Worm (Caenorhabditis elegans) whole organism, young adult: ENCODE data around the gene mff-1.

Experiments
- B0035.1 ChIP-seq: sonication (generic microtip); optimal IDR thresholded peaks from 2 replicates; lab custom pipeline; 2016; ENCODE audit warnings: missing genetic modification characterization, mild to moderate bottlenecking, missing compliant biosample characterization, missing genotype, missing genetic modification reagents
- B0261.1 ChIP-seq: sonication (generic microtip); optimal IDR thresholded peaks from 2 replicates; lab custom pipeline; 2016; ENCODE audit warnings: mild to moderate bottlenecking, missing genetic modification characterization, moderate library complexity, missing compliant biosample characterization
- D2030.7 ChIP-seq: fragments of 200-800 bp; sonication (Bioruptor generic); IDR thresholded peaks from 2 replicates; pipeline ENCODE4 v1.3.6; 2022; ENCODE audit warnings: missing genetic modification reagents, missing genetic modification characterization, missing compliant biosample characterization
- F37B4.10 ChIP-seq: fragments of 200-800 bp; sonication (Bioruptor generic); IDR thresholded peaks from 2 replicates; pipeline ENCODE4 v1.3.6; 2022; ENCODE audit warnings: missing genetic modification characterization, missing compliant biosample characterization
- F49E8.2 ChIP-seq: sonication (generic microtip); optimal IDR thresholded peaks from 3 replicates; lab custom pipeline; 2017; ENCODE audit warnings: missing genetic modification characterization, mild to moderate bottlenecking, missing compliant biosample characterization, antibody characterized with exemption, moderate library complexity; ENCODE audit not compliant: insufficient read depth
- F55B11.4 ChIP-seq: sonication (generic microtip); optimal IDR thresholded peaks from 2 replicates; lab custom pipeline; 2016; ENCODE audit warnings: missing compliant biosample characterization, missing genetic modification characterization, borderline replicate concordance; ENCODE audit not compliant: insufficient read depth
- T07F8.4 ChIP-seq: sonication (generic microtip); optimal IDR thresholded peaks from 2 replicates; lab custom pipeline; 2016; ENCODE audit warnings: mild to moderate bottlenecking, missing genetic modification characterization, moderate library complexity, missing compliant biosample characterization
- ZK185.1 ChIP-seq: sonication (generic microtip); optimal IDR thresholded peaks from 2 replicates; lab custom pipeline; 2016; ENCODE audit warnings: mild to moderate bottlenecking, missing genetic modification characterization, missing compliant biosample characterization; ENCODE audit not compliant: poor library complexity, severe bottlenecking
- ama-1 ChIP-seq, 3 experiments: fragments of 150-350 bp in 1 of 3; sonication (generic microtip) in 2 of 3; optimal IDR thresholded peaks; 2 replicates each; lab custom pipeline; 2014 to 2018; ENCODE audit warnings: missing biosample characterization in 2 of 3, missing genetic modification characterization in 2 of 3, missing genetic modification reagents in 2 of 3
- bed-1 ChIP-seq: fragments of 200-800 bp; sonication (Bioruptor generic); IDR thresholded peaks from 2 replicates; pipeline ENCODE4 v1.3.6; 2022; ENCODE audit warnings: missing genetic modification reagents, missing genetic modification characterization, missing compliant biosample characterization
- cebp-1 ChIP-seq, 2 experiments: fragments of 200-800 bp in 1 of 2; sonication (Bioruptor generic) in 1 of 2; sonication (generic microtip) in 1 of 2; IDR thresholded peaks in 1 of 2; optimal IDR thresholded peaks in 1 of 2; 2 replicates each; pipeline versions ENCODE4 v1.3.6 to Lab custom; 2017 to 2022; ENCODE audit warnings: missing compliant biosample characterization in 2 of 2, missing genetic modification characterization in 2 of 2, mild to moderate bottlenecking in 1 of 2, missing genetic modification reagents in 1 of 2, moderate library complexity in 1 of 2
- cebp-2 ChIP-seq: fragments of 200-800 bp; sonication (Bioruptor generic); IDR thresholded peaks from 2 replicates; pipeline ENCODE4 v1.3.6; 2022; ENCODE audit warnings: missing genetic modification characterization, missing compliant biosample characterization
- chd-7 ChIP-seq: sonication (generic microtip); optimal IDR thresholded peaks from 2 replicates; lab custom pipeline; 2016; ENCODE audit warnings: mild to moderate bottlenecking, missing genetic modification characterization, moderate library complexity, missing compliant biosample characterization
- efl-1 ChIP-seq: fragments of 150-350 bp; optimal IDR thresholded peaks from 2 replicates; lab custom pipeline; 2014; ENCODE audit warnings: missing biosample characterization, missing genetic modification reagents, missing genetic modification characterization
- egl-18 ChIP-seq: fragments of 200-800 bp; sonication (Bioruptor generic); IDR thresholded peaks from 2 replicates; pipeline ENCODE4 v1.3.6; 2022; ENCODE audit warnings: missing genetic modification reagents, missing genetic modification characterization, missing compliant biosample characterization
- egrh-3 ChIP-seq: fragments of 200-800 bp; sonication (Bioruptor generic); IDR thresholded peaks from 2 replicates; pipeline ENCODE4 v1.3.6; 2022; ENCODE audit warnings: missing genetic modification reagents, missing genetic modification characterization, missing compliant biosample characterization
- hlh-26 ChIP-seq: fragments of 200-800 bp; sonication (Bioruptor generic); conservative IDR thresholded peaks from 2 replicates; pipeline ENCODE4 v1.3.6; 2022; ENCODE audit warnings: missing genetic modification reagents, missing genetic modification characterization, missing compliant biosample characterization
- hmg-1.2 ChIP-seq: fragments of 200-800 bp; sonication (Bioruptor generic); IDR thresholded peaks from 2 replicates; pipeline ENCODE4 v1.3.6; 2022; ENCODE audit warnings: missing genetic modification reagents, missing genetic modification characterization, missing compliant biosample characterization
- lag-1 ChIP-seq: fragments of 200-800 bp; sonication (Bioruptor generic); IDR thresholded peaks from 2 replicates; pipeline ENCODE4 v1.3.6; 2022; ENCODE audit warnings: missing genetic modification reagents, missing genetic modification characterization, missing compliant biosample characterization
- lin-26 ChIP-seq: fragments of 200-800 bp; sonication (Bioruptor generic); IDR thresholded peaks from 2 replicates; pipeline ENCODE4 v1.3.6; 2022; ENCODE audit warnings: missing genetic modification reagents, missing genetic modification characterization, missing compliant biosample characterization
- lin-40 ChIP-seq: sonication (generic microtip); optimal IDR thresholded peaks from 2 replicates; lab custom pipeline; 2016; ENCODE audit warnings: missing genetic modification characterization, mild to moderate bottlenecking, missing compliant biosample characterization, missing genotype, missing genetic modification reagents
- lin-54 ChIP-seq: fragments of 200-800 bp; sonication (Bioruptor generic); optimal IDR thresholded peaks from 2 replicates; lab custom pipeline; 2018; ENCODE audit warnings: mild to moderate bottlenecking, missing genetic modification characterization, missing compliant biosample characterization
- lsl-1 ChIP-seq: fragments of 200-800 bp; sonication (Bioruptor generic); optimal IDR thresholded peaks from 2 replicates; lab custom pipeline; 2018; ENCODE audit warnings: mild to moderate bottlenecking, missing genetic modification characterization, moderate library complexity, missing compliant biosample characterization
- lsy-27 ChIP-seq: sonication (generic microtip); optimal IDR thresholded peaks from 2 replicates; lab custom pipeline; 2017; ENCODE audit warnings: missing genetic modification characterization, mild to moderate bottlenecking, missing compliant biosample characterization, antibody characterized with exemption, missing genotype, borderline replicate concordance; ENCODE audit not compliant: insufficient read depth
- madf-10 ChIP-seq: sonication (generic microtip); optimal IDR thresholded peaks from 2 replicates; lab custom pipeline; 2016; ENCODE audit warnings: mild to moderate bottlenecking, missing genetic modification characterization, missing compliant biosample characterization
- madf-6 ChIP-seq: fragments of 200-800 bp; sonication (Bioruptor generic); IDR thresholded peaks from 2 replicates; pipeline ENCODE4 v1.3.6; 2022; ENCODE audit warnings: missing genetic modification reagents, missing genetic modification characterization, missing compliant biosample characterization
- madf-8 ChIP-seq: fragments of 200-800 bp; sonication (Bioruptor generic); conservative IDR thresholded peaks from 2 replicates; pipeline ENCODE4 v1.3.6; 2022; ENCODE audit warnings: missing genetic modification reagents, missing genetic modification characterization, missing compliant biosample characterization
- mel-28 ChIP-seq: sonication (generic microtip); optimal IDR thresholded peaks from 2 replicates; lab custom pipeline; 2016; ENCODE audit warnings: borderline replicate concordance, mild to moderate bottlenecking, missing genetic modification characterization, missing compliant biosample characterization
- mes-4 ChIP-seq: sonication (generic microtip); optimal IDR thresholded peaks from 2 replicates; lab custom pipeline; 2016; ENCODE audit warnings: missing genotype, missing genetic modification characterization, missing compliant biosample characterization
- nfyb-1 ChIP-seq: fragments of 200-800 bp; sonication (Bioruptor generic); IDR thresholded peaks from 2 replicates; pipeline ENCODE4 v1.3.6; 2022; ENCODE audit warnings: missing genetic modification reagents, missing genetic modification characterization, missing compliant biosample characterization
- rpc-1 ChIP-seq, 2 experiments: fragments of 150-350 bp in 1 of 2; sonication (generic microtip) in 1 of 2; optimal IDR thresholded peaks; 2 replicates each; lab custom pipeline; 2014 to 2018; ENCODE audit warnings: missing biosample characterization in 1 of 2, missing genetic modification characterization in 1 of 2, missing genetic modification reagents in 1 of 2, missing genotype in 1 of 2
- sea-2 ChIP-seq: fragments of 200-800 bp; sonication (Bioruptor generic); IDR thresholded peaks from 2 replicates; pipeline ENCODE4 v1.3.6; 2022; ENCODE audit warnings: missing genetic modification characterization, missing compliant biosample characterization
- snpc-1.3 ChIP-seq: sonication (generic microtip); optimal IDR thresholded peaks from 2 replicates; lab custom pipeline; 2017; ENCODE audit warnings: missing genetic modification characterization, mild to moderate bottlenecking, missing compliant biosample characterization, antibody characterized with exemption, moderate library complexity, missing genotype, missing genetic modification reagents; ENCODE audit not compliant: insufficient read depth
- snpc-3.4 ChIP-seq: sonication (generic microtip); optimal IDR thresholded peaks from 2 replicates; lab custom pipeline; 2017; ENCODE audit warnings: missing genetic modification characterization, mild to moderate bottlenecking, missing compliant biosample characterization, antibody characterized with exemption, moderate library complexity, missing genotype, missing genetic modification reagents
- snpc-4 ChIP-seq, 5 experiments: fragments of 150-350 bp in 1 of 5; sonication (generic microtip) in 4 of 5; optimal IDR thresholded peaks; 2 replicates each; lab custom pipeline; 2014 to 2018; ENCODE audit warnings: missing genetic modification characterization in 5 of 5, missing biosample characterization in 3 of 5, antibody characterized with exemption in 2 of 5, mild to moderate bottlenecking in 2 of 5, missing compliant biosample characterization in 2 of 5, missing genotype in 2 of 5, moderate library complexity in 2 of 5, missing genetic modification reagents in 1 of 5
- sptf-2 ChIP-seq: fragments of 200-800 bp; sonication (Bioruptor generic); optimal IDR thresholded peaks from 2 replicates; lab custom pipeline; 2018; ENCODE audit warnings: mild to moderate bottlenecking, missing genetic modification characterization, missing compliant biosample characterization
- tbp1 ChIP-seq: fragments of 200-800 bp; sonication (Bioruptor generic); optimal IDR thresholded peaks from 2 replicates; lab custom pipeline; 2018; ENCODE audit warnings: mild to moderate bottlenecking, missing genetic modification characterization, missing compliant biosample characterization
- tbx-9 ChIP-seq: sonication (generic microtip); optimal IDR thresholded peaks from 2 replicates; lab custom pipeline; 2016; ENCODE audit warnings: borderline replicate concordance, missing genetic modification characterization, inconsistent platforms, missing compliant biosample characterization
- ztf-25 ChIP-seq: fragments of 200-800 bp; sonication (Bioruptor generic); IDR thresholded peaks from 2 replicates; pipeline ENCODE4 v1.3.6; 2022; ENCODE audit warnings: missing genetic modification reagents, missing genetic modification characterization, missing compliant biosample characterization
- ztf-6 ChIP-seq: fragments of 200-800 bp; sonication (Bioruptor generic); IDR thresholded peaks from 2 replicates; pipeline ENCODE4 v1.3.6; 2022; ENCODE audit warnings: missing genetic modification reagents, missing genetic modification characterization, missing compliant biosample characterization

The mff-1 gene

ce11 chrX:12944661-12945060 lies 42.4 kb downstream of the mff-1 start:
- no peak for TF ChIP-seq sea-2 (GFP tag; lab: Robert Waterston, UW)
- TF ChIP-seq lin-54, result no peak
- TF ChIP-seq B0035.1 (tag; lab: Kevin White, UChicago), result no peak
- TF ChIP-seq madf-6 (GFP tag; lab: Robert Waterston, UW), result no peak
- no peak for TF ChIP-seq F49E8.2 (tag; lab: Kevin White, UChicago)
- no peak for TF ChIP-seq ztf-25 (GFP tag; lab: Robert Waterston, UW)
- TF ChIP-seq snpc-1.3 (tag; lab: Kevin White, UChicago), result no peak
- no peak for TF ChIP-seq cebp-1 (GFP tag; IDR thresholded peaks at IDR 0.05; lab: Robert Waterston, UW)
- no peak for TF ChIP-seq cebp-1 (tag; optimal IDR thresholded peaks at IDR 0.05; lab: Kevin White, UChicago)
- TF ChIP-seq madf-8 (GFP tag; lab: Robert Waterston, UW), result no peak
- no peak for TF ChIP-seq hlh-26 (GFP tag; lab: Robert Waterston, UW)
- TF ChIP-seq chd-7 (tag; lab: Kevin White, UChicago), result no peak
- TF ChIP-seq nfyb-1 (GFP tag; lab: Robert Waterston, UW), result no peak
- TF ChIP-seq lsl-1 (GFP tag; lab: Kevin White, UChicago), result no peak
- TF ChIP-seq bed-1 (GFP tag; lab: Robert Waterston, UW), result no peak

- TF ChIP-seq B0035.1 (tag; lab: Kevin White, UChicago) (no peak), B0261.1 (tag; lab: Kevin White, UChicago) (no peak), cebp-1 (GFP tag; IDR thresholded peaks at IDR 0.05; lab: Robert Waterston, UW) (no peak), cebp-1 (tag; optimal IDR thresholded peaks at IDR 0.05; lab: Kevin White, UChicago) (no peak), lag-1 (GFP tag; lab: Robert Waterston, UW) (no peak), sptf-2 (GFP tag; lab: Kevin White, UChicago) (no peak), lin-40 (tag; lab: Kevin White, UChicago) (no peak), ztf-6 (GFP tag; lab: Robert Waterston, UW) (no peak)
These were observed 43.9 kb downstream of the mff-1 start, which contains the start of gene gmap-2 for ce11 chrX:12943166-12943565. Gene gmap-2 (minus strand): TSS chrX:12943266.

- TF ChIP-seq lsy-27 (tag; lab: Kevin White, UChicago), result no peak
- no peak for TF ChIP-seq ama-1 (optimal IDR thresholded peaks at IDR 0.05; lab: Kevin White, UChicago)
- no peak for TF ChIP-seq ama-1 (GFP tag; optimal IDR thresholded peaks at IDR 0.05; lab: Kevin White, UChicago)
- no peak for TF ChIP-seq efl-1 (GFP tag; lab: Kevin White, UChicago)
- no peak for TF ChIP-seq egl-18 (GFP tag; lab: Robert Waterston, UW)
- peak; percentile 16 for TF ChIP-seq mes-4 (tag; lab: Kevin White, UChicago)
- TF ChIP-seq T07F8.4, result peak; percentile 16
- no peak for TF ChIP-seq F55B11.4 (tag; lab: Kevin White, UChicago)
- TF ChIP-seq tbp1, result peak; percentile 90
- TF ChIP-seq ztf-25 (GFP tag; lab: Robert Waterston, UW), result peak; percentile 73; the same call in 1 of the 2 replicates
- TF ChIP-seq lin-26 (GFP tag; lab: Robert Waterston, UW), result peak; percentile 70
- TF ChIP-seq mel-28 (tag; lab: Kevin White, UChicago), result no peak
- peak; percentile 74 for TF ChIP-seq ZK185.1
- peak; percentile 64 for TF ChIP-seq snpc-3.4
- TF ChIP-seq cebp-2 (GFP tag; lab: Robert Waterston, UW), result no peak
- no peak for TF ChIP-seq madf-10 (tag; lab: Kevin White, UChicago)
- TF ChIP-seq F49E8.2 (tag; lab: Kevin White, UChicago), result peak; percentile 21
- no peak; the same call in 1 of the 2 replicates for TF ChIP-seq hmg-1.2 (GFP tag; lab: Robert Waterston, UW)
- peak; percentile 43 for TF ChIP-seq snpc-4 (GFP tag; optimal IDR thresholded peaks at IDR 0.05; lab: Kevin White, UChicago)
- no peak for TF ChIP-seq snpc-4 (tag; optimal IDR thresholded peaks at IDR 0.05; lab: Kevin White, UChicago)
- TF ChIP-seq D2030.7, result peak; percentile 34; the same call in 1 of the 2 replicates
- no peak for TF ChIP-seq F37B4.10 (GFP tag; lab: Robert Waterston, UW)
- TF ChIP-seq tbx-9 (tag; lab: Kevin White, UChicago), result no peak
- TF ChIP-seq cebp-1 (GFP tag; IDR thresholded peaks at IDR 0.05; lab: Robert Waterston, UW), result peak; percentile 37; the same call in 1 of the 2 replicates
- TF ChIP-seq cebp-1 (tag; optimal IDR thresholded peaks at IDR 0.05; lab: Kevin White, UChicago), result no peak
- TF ChIP-seq B0261.1 (tag; lab: Kevin White, UChicago), result peak; percentile 70
- TF ChIP-seq rpc-1 (optimal IDR thresholded peaks at IDR 0.05; lab: Kevin White, UChicago), result peak; percentile 75
- TF ChIP-seq rpc-1 (tag; optimal IDR thresholded peaks at IDR 0.05; lab: Kevin White, UChicago), result peak; percentile 85
- TF ChIP-seq egrh-3 (GFP tag; lab: Robert Waterston, UW), result peak; percentile 37; the same call in 1 of the 2 replicates
These were observed 44.7 kb downstream of the mff-1 start for ce11 chrX:12942296-12942695.
